4 worm cellular contexts compared by ENCODE assay signal in genomic region chrIII:5294867-5295266, ce11.
A peak's percentile ranks its signal among the peaks of the same experiment; 100 is the strongest.
TF ChIP-seq lines count a peak whose summit lies in the region.

No protein-coding gene starts in this region.

TF ChIP-seq in whole organism, L2 larva, 48 proteins besides CTCF, POLR2A, EP300 and RAD21 (continues in another document):
- TF ChIP-seq nhr-6 (tag; optimal IDR thresholded peaks at IDR 0.05; lab: Kevin White, UChicago), result peak; percentile 9
- TF ChIP-seq lsy-2 (tag; optimal IDR thresholded peaks at IDR 0.05; lab: Kevin White, UChicago), result peak; percentile 44 to 54
- no peak for TF ChIP-seq alr-1 (tag; optimal IDR thresholded peaks at IDR 0.05; lab: Kevin White, UChicago)
- no peak for TF ChIP-seq elt-1 (tag; optimal IDR thresholded peaks at IDR 0.05; lab: Kevin White, UChicago)
- no peak for TF ChIP-seq ztf-1 (GFP tag; conservative IDR thresholded peaks at IDR 0.05; lab: Robert Waterston, UW)
- TF ChIP-seq ztf-11 (tag; optimal IDR thresholded peaks at IDR 0.05; lab: Kevin White, UChicago), result no peak
- peak; percentile 55 for TF ChIP-seq sma-3 (GFP tag; optimal IDR thresholded peaks at IDR 0.05; lab: Kevin White, UChicago)
- TF ChIP-seq ztf-4 (tag; optimal IDR thresholded peaks at IDR 0.05; lab: Kevin White, UChicago), result peak; percentile 56
- no peak for TF ChIP-seq aly-2 (tag; optimal IDR thresholded peaks at IDR 0.05; lab: Kevin White, UChicago)
- TF ChIP-seq ceh-82 (tag; optimal IDR thresholded peaks at IDR 0.05; lab: Kevin White, UChicago), result no peak
- no peak for TF ChIP-seq egl-27 (tag; optimal IDR thresholded peaks at IDR 0.05; lab: Kevin White, UChicago)
- TF ChIP-seq unc-55 (GFP tag; optimal IDR thresholded peaks at IDR 0.05; lab: Kevin White, UChicago), result peak; percentile 50
- TF ChIP-seq fos-1 (tag; optimal IDR thresholded peaks at IDR 0.05; lab: Kevin White, UChicago), result peak; percentile 26
- no peak for TF ChIP-seq nhr-23 (tag; optimal IDR thresholded peaks at IDR 0.05; lab: Kevin White, UChicago)
- TF ChIP-seq sma-9 (GFP tag; optimal IDR thresholded peaks at IDR 0.05; lab: Kevin White, UChicago), result peak; percentile 74
- TF ChIP-seq sma-9 (tag; optimal IDR thresholded peaks at IDR 0.05; lab: Kevin White, UChicago), result no peak
- TF ChIP-seq crh-2 (tag; optimal IDR thresholded peaks at IDR 0.05; lab: Kevin White, UChicago), result peak; percentile 28
- TF ChIP-seq F13H6.1 (tag; optimal IDR thresholded peaks at IDR 0.05; lab: Kevin White, UChicago), result peak; percentile 72
- no peak for TF ChIP-seq lin-39 (tag; optimal IDR thresholded peaks at IDR 0.05; lab: Kevin White, UChicago)
- no peak for TF ChIP-seq ZK546.5 (tag; optimal IDR thresholded peaks at IDR 0.05; lab: Kevin White, UChicago)
- no peak for TF ChIP-seq unc-62 (GFP tag; optimal IDR thresholded peaks at IDR 0.05; lab: Kevin White, UChicago)
- TF ChIP-seq skn-1 (tag; optimal IDR thresholded peaks at IDR 0.05; lab: Kevin White, UChicago), result no peak
- TF ChIP-seq R02D3.7 (tag; optimal IDR thresholded peaks at IDR 0.05; lab: Kevin White, UChicago), result no peak
- peak; percentile 36 for TF ChIP-seq gmeb-1 (tag; optimal IDR thresholded peaks at IDR 0.05; lab: Kevin White, UChicago)

TF ChIP-seq in whole organism, L4 larva, 104 proteins besides CTCF, POLR2A, EP300 and RAD21 (continues in another document):
- peak; percentile 64 for TF ChIP-seq mep-1 (tag; optimal IDR thresholded peaks at IDR 0.05; lab: Kevin White, UChicago)
- TF ChIP-seq arid-1 (GFP tag; conservative IDR thresholded peaks at IDR 0.05; lab: Robert Waterston, UW), result peak; percentile 90
- TF ChIP-seq lin-15B (tag; optimal IDR thresholded peaks at IDR 0.05; lab: Kevin White, UChicago), result no peak
- no peak for TF ChIP-seq hlh-11 (tag; optimal IDR thresholded peaks at IDR 0.05; lab: Kevin White, UChicago)
- peak; percentile 51 for TF ChIP-seq F37D6.2 (tag; optimal IDR thresholded peaks at IDR 0.05; lab: Kevin White, UChicago)
- TF ChIP-seq spr-3 (GFP tag; optimal IDR thresholded peaks at IDR 0.05; lab: Kevin White, UChicago), result peak; percentile 69
- peak; percentile 79 for TF ChIP-seq Y48G9A.11 (GFP tag; IDR thresholded peaks at IDR 0.05; lab: Robert Waterston, UW)
- no peak for TF ChIP-seq nhr-10 (tag; optimal IDR thresholded peaks at IDR 0.05; lab: Kevin White, UChicago)
- TF ChIP-seq lsy-2 (tag; optimal IDR thresholded peaks at IDR 0.05; lab: Kevin White, UChicago), result no peak
- peak; percentile 82 for TF ChIP-seq sdz-12 (GFP tag; optimal IDR thresholded peaks at IDR 0.05; lab: Kevin White, UChicago)
- no peak for TF ChIP-seq egl-27 (tag; optimal IDR thresholded peaks at IDR 0.05; lab: Kevin White, UChicago)
- TF ChIP-seq mdt-29 (GFP tag; IDR thresholded peaks at IDR 0.05; lab: Robert Waterston, UW), result peak; percentile 71
- TF ChIP-seq nhr-11 (tag; optimal IDR thresholded peaks at IDR 0.05; lab: Kevin White, UChicago), result peak; percentile 44
- TF ChIP-seq zfp-3 (GFP tag; conservative IDR thresholded peaks at IDR 0.05; lab: Robert Waterston, UW), result peak; percentile 79
- TF ChIP-seq lin-39 (tag; optimal IDR thresholded peaks at IDR 0.05; lab: Kevin White, UChicago), result no peak
- TF ChIP-seq nhr-6 (tag; optimal IDR thresholded peaks at IDR 0.05; lab: Kevin White, UChicago), result no peak
- peak; percentile 78 for TF ChIP-seq nhr-42 (GFP tag; IDR thresholded peaks at IDR 0.05; lab: Robert Waterston, UW)
- TF ChIP-seq R02D3.7 (tag; optimal IDR thresholded peaks at IDR 0.05; lab: Kevin White, UChicago), result peak; percentile 3
- peak; percentile 79 for TF ChIP-seq gei-8 (GFP tag; optimal IDR thresholded peaks at IDR 0.05; lab: Kevin White, UChicago)
- TF ChIP-seq nhr-111 (GFP tag; optimal IDR thresholded peaks at IDR 0.05; lab: Kevin White, UChicago), result peak; percentile 25
- peak; percentile 85 for TF ChIP-seq php-3 (GFP tag; IDR thresholded peaks at IDR 0.05; lab: Robert Waterston, UW)
- TF ChIP-seq aha-1 (tag; lab: Kevin White, UChicago), result no peak
- peak; percentile 71; the same call in 1 of the 2 replicates for TF ChIP-seq ceh-20 (GFP tag; IDR thresholded peaks at IDR 0.05; lab: Robert Waterston, UW)
- TF ChIP-seq Y5F2A.4 (GFP tag; optimal IDR thresholded peaks at IDR 0.05; lab: Kevin White, UChicago), result peak; percentile 74
- TF ChIP-seq nhr-28 (tag; optimal IDR thresholded peaks at IDR 0.05; lab: Kevin White, UChicago), result peak; percentile 23

TF ChIP-seq in whole organism, late embryonic, 69 proteins besides CTCF, POLR2A, EP300 and RAD21 (continues in another document):
- peak; percentile 89 for TF ChIP-seq fkh-6 (tag; optimal IDR thresholded peaks at IDR 0.05; lab: Kevin White, UChicago)
- peak; percentile 88 for TF ChIP-seq pat-9 (tag; optimal IDR thresholded peaks at IDR 0.05; lab: Kevin White, UChicago)
- peak; percentile 82 for TF ChIP-seq rnt-1 (tag; optimal IDR thresholded peaks at IDR 0.05; lab: Kevin White, UChicago)
- peak; percentile 91 for TF ChIP-seq gmeb-2 (tag; optimal IDR thresholded peaks at IDR 0.05; lab: Kevin White, UChicago)
- TF ChIP-seq ceh-6 (GFP tag; optimal IDR thresholded peaks at IDR 0.05; lab: Kevin White, UChicago), result peak; percentile 84
- peak; percentile 73 for TF ChIP-seq dmd-4 (tag; optimal IDR thresholded peaks at IDR 0.05; lab: Kevin White, UChicago; ENCODE audit: borderline replicate concordance)
- TF ChIP-seq hlh-30 (tag; optimal IDR thresholded peaks at IDR 0.05; lab: Kevin White, UChicago; ENCODE audit: insufficient read depth), result peak; percentile 33
- TF ChIP-seq eyg-1 (tag; optimal IDR thresholded peaks at IDR 0.05; lab: Kevin White, UChicago), result peak; percentile 63
- no peak for TF ChIP-seq unc-55 (GFP tag; optimal IDR thresholded peaks at IDR 0.05; lab: Kevin White, UChicago)
- peak; percentile 80 for TF ChIP-seq ceh-2 (tag; optimal IDR thresholded peaks at IDR 0.05; lab: Kevin White, UChicago)
- TF ChIP-seq sox-2 (GFP tag; IDR thresholded peaks at IDR 0.05; lab: Robert Waterston, UW), result peak; percentile 78
- peak; percentile 80 for TF ChIP-seq Y22D7AL.16 (tag; optimal IDR thresholded peaks at IDR 0.05; lab: Kevin White, UChicago)
- TF ChIP-seq unc-86 (tag; optimal IDR thresholded peaks at IDR 0.05; lab: Kevin White, UChicago), result peak; percentile 87
- peak; percentile 94 for TF ChIP-seq ceh-34 (tag; optimal IDR thresholded peaks at IDR 0.05; lab: Kevin White, UChicago)
- TF ChIP-seq C08G9.2 (tag; optimal IDR thresholded peaks at IDR 0.05; lab: Kevin White, UChicago), result peak; percentile 83
- TF ChIP-seq sox-4 (tag; optimal IDR thresholded peaks at IDR 0.05; lab: Kevin White, UChicago), result peak; percentile 86
- peak; percentile 87 for TF ChIP-seq ref-2 (tag; optimal IDR thresholded peaks at IDR 0.05; lab: Kevin White, UChicago)
- peak; percentile 83 for TF ChIP-seq tbx-2 (tag; optimal IDR thresholded peaks at IDR 0.05; lab: Kevin White, UChicago)
- TF ChIP-seq ahr-1 (tag; optimal IDR thresholded peaks at IDR 0.05; lab: Kevin White, UChicago), result peak; percentile 61
- no peak for TF ChIP-seq pax-1 (tag; optimal IDR thresholded peaks at IDR 0.05; lab: Kevin White, UChicago)
- TF ChIP-seq nhr-11 (tag; optimal IDR thresholded peaks at IDR 0.05; lab: Kevin White, UChicago), result no peak
- no peak for TF ChIP-seq ama-1 (optimal IDR thresholded peaks at IDR 0.05; lab: Kevin White, UChicago)
- peak; percentile 73 for TF ChIP-seq hlh-8 (tag; optimal IDR thresholded peaks at IDR 0.05; lab: Kevin White, UChicago)
- peak; percentile 81 for TF ChIP-seq pqm-1 (tag; optimal IDR thresholded peaks at IDR 0.05; lab: Kevin White, UChicago)
- TF ChIP-seq lin-11 (tag; optimal IDR thresholded peaks at IDR 0.05; lab: Kevin White, UChicago), result peak; percentile 66

TF ChIP-seq in whole organism, mixed stage, embryonic, 35 proteins besides CTCF, POLR2A, EP300 and RAD21 (continues in another document):
- TF ChIP-seq drap-1 (GFP tag; optimal IDR thresholded peaks at IDR 0.05; lab: Kevin White, UChicago), result peak; percentile 91
- TF ChIP-seq tbx-8 (GFP tag; optimal IDR thresholded peaks at IDR 0.05; lab: Kevin White, UChicago), result peak; percentile 80
- peak; percentile 95 for TF ChIP-seq mls-2 (tag; optimal IDR thresholded peaks at IDR 0.05; lab: Kevin White, UChicago)
- TF ChIP-seq nhr-28 (tag; optimal IDR thresholded peaks at IDR 0.05; lab: Kevin White, UChicago), result peak; percentile 27
- TF ChIP-seq pha-4 (tag; optimal IDR thresholded peaks at IDR 0.05; lab: Kevin White, UChicago), result peak; percentile 38
- TF ChIP-seq flh-1 (GFP tag; optimal IDR thresholded peaks at IDR 0.05; lab: Kevin White, UChicago), result peak; percentile 86
- peak; percentile 77 for TF ChIP-seq lin-32 (GFP tag; optimal IDR thresholded peaks at IDR 0.05; lab: Kevin White, UChicago)
- no peak for TF ChIP-seq mab-5 (tag; optimal IDR thresholded peaks at IDR 0.05; lab: Kevin White, UChicago)
- peak; percentile 10 for TF ChIP-seq lsy-2 (tag; optimal IDR thresholded peaks at IDR 0.05; lab: Kevin White, UChicago)
- peak; percentile 88 for TF ChIP-seq ceh-43 (GFP tag; optimal IDR thresholded peaks at IDR 0.05; lab: Kevin White, UChicago)
- peak; percentile 79 for TF ChIP-seq ham-2 (GFP tag; optimal IDR thresholded peaks at IDR 0.05; lab: Kevin White, UChicago)
- TF ChIP-seq ceh-39 (tag; optimal IDR thresholded peaks at IDR 0.05; lab: Kevin White, UChicago), result no peak
- TF ChIP-seq zip-8 (tag; optimal IDR thresholded peaks at IDR 0.05; lab: Kevin White, UChicago), result no peak
- TF ChIP-seq cnd-1 (tag; optimal IDR thresholded peaks at IDR 0.05; lab: Kevin White, UChicago), result peak; percentile 90
- peak; percentile 80 for TF ChIP-seq bed-3 (GFP tag; optimal IDR thresholded peaks at IDR 0.05; lab: Kevin White, UChicago)
- TF ChIP-seq sem-2 (GFP tag; optimal IDR thresholded peaks at IDR 0.05; lab: Kevin White, UChicago), result peak; percentile 83
- TF ChIP-seq unc-39 (tag; optimal IDR thresholded peaks at IDR 0.05; lab: Kevin White, UChicago), result peak; percentile 7
- TF ChIP-seq nhr-12 (tag; optimal IDR thresholded peaks at IDR 0.05; lab: Kevin White, UChicago), result no peak
- TF ChIP-seq ztf-11 (tag; optimal IDR thresholded peaks at IDR 0.05; lab: Kevin White, UChicago), result peak; percentile 28
- peak; percentile 93 for TF ChIP-seq M03D4.4 (tag; optimal IDR thresholded peaks at IDR 0.05; lab: Kevin White, UChicago)
- TF ChIP-seq lin-13 (tag; optimal IDR thresholded peaks at IDR 0.05; lab: Kevin White, UChicago), result no peak
- no peak for TF ChIP-seq nhr-2 (tag; optimal IDR thresholded peaks at IDR 0.05; lab: Kevin White, UChicago)
- peak; percentile 67 for TF ChIP-seq hlh-1 (tag; optimal IDR thresholded peaks at IDR 0.05; lab: Kevin White, UChicago)
- TF ChIP-seq nhr-237 (tag; optimal IDR thresholded peaks at IDR 0.05; lab: Kevin White, UChicago), result peak; percentile 4
- peak; percentile 89 for TF ChIP-seq unc-120 (tag; optimal IDR thresholded peaks at IDR 0.05; lab: Kevin White, UChicago; ENCODE audit: poor library complexity, severe bottlenecking)
- peak; percentile 95 for TF ChIP-seq sptf-1 (tag; optimal IDR thresholded peaks at IDR 0.05; lab: Kevin White, UChicago)
- TF ChIP-seq mep-1 (tag; optimal IDR thresholded peaks at IDR 0.05; lab: Kevin White, UChicago), result peak; percentile 35
- TF ChIP-seq unc-62 (GFP tag; optimal IDR thresholded peaks at IDR 0.05; lab: Kevin White, UChicago), result peak; percentile 65
- TF ChIP-seq blmp-1 (tag; optimal IDR thresholded peaks at IDR 0.05; lab: Kevin White, UChicago), result no peak
- peak; percentile 51 for TF ChIP-seq nhr-76 (tag; optimal IDR thresholded peaks at IDR 0.05; lab: Kevin White, UChicago)
